Worm (Caenorhabditis elegans): Measurements from ENCODE around the gene abf-5.
A peak's percentile ranks its signal among the peaks of the same experiment; 100 is the strongest.

Gene abf-5

DNA sequence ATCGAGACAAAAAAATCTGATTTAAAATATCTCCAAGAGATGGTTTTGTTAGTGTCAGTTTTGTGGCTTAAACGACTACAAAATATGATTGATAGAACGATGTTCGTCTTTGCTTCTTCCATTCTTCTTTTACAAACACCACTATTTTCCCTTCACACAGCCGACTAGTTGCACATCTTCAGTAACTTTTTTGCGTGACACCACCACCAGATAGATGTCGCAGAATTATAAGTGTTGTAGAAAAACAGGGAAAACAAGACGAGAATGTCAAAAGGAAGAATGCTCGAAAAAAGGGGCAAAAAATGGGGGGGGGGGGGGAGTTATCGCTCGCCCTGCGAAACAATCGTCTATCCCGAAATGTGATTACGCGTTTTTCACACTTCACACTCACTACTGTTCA is 34.1 kb downstream of the abf-5 start:
- TF ChIP-seq ceh-100 (GFP tag; IDR thresholded peaks at IDR 0.05), result no peak
- no peak for TF ChIP-seq ceh-79 (tag; optimal IDR thresholded peaks at IDR 0.05)
- TF ChIP-seq ztf-3 (GFP tag; optimal IDR thresholded peaks at IDR 0.05), result no peak

DNA sequence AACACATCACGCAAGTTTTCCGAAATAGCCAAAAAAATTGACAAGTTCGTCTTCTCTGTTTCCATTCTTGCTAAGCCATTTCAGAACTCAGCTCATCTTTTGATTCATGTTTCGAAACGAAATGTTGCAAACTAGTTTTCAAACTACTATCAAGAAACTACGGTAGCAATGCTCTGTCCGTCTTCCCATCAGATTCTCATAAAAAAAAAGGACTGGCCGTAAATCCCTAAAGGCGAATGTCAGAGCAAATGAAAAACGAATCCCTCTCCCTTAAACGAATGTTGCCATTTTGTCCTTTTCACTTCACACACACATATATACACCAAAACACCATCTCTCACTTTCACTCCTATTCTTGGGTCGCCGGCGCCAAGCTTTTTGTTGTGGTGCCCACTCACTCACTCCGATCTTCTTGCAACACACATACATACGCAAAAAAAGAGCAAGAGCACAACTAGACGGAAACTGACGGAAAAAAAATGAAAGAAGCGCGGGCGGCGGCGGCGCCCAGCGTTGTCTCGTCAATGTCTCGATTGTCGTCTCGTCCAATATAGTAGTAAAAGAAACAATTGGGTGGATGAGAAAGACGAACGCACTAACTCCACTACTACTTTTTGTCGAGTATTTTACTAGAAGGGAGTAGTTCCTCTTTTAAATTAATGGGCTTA is 35.2 kb downstream of the abf-5 start:
- TF ChIP-seq Y79H2A.3 (GFP tag; conservative IDR thresholded peaks at IDR 0.05), result no peak

DNA sequence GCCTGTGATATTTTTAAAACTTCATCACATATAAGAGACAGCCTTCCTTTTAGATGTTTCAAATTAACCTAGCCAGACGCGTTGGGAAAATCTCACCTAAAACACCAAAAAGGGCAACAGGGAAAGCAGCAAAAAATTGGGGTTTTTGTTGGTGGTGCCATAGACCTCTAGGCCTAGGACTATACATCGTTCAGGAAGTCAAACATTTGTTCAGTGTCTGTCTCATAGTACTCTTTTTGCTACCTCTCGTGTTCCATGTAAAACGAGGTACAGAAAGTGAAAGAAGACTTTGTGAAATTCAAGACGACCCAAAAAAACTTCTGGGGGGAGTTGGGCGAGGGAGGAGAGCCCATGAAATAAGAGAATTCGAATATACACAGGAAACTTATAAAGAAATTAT is 36.4 kb downstream of the abf-5 start:
- TF ChIP-seq lag-1 (GFP tag; IDR thresholded peaks at IDR 0.05) (0 out of 2 replicates have a peak, but pooled peaks have one; percentile 15), ets-4 (GFP tag; optimal IDR thresholded peaks at IDR 0.05) (no peak)

ce11 chrX:12834848-12835247 is 42.2 kb downstream of the abf-5 start:
- TF ChIP-seq egrh-3 (GFP tag; IDR thresholded peaks at IDR 0.05) (no peak), Y95B8A.8 (GFP tag; IDR thresholded peaks at IDR 0.05) (no peak), Y53G8AR.9 (GFP tag; conservative IDR thresholded peaks at IDR 0.05) (no peak), hmg-20 (GFP tag; IDR thresholded peaks at IDR 0.05) (no peak), hlh-26 (GFP tag; conservative IDR thresholded peaks at IDR 0.05) (no peak), attf-5 (GFP tag; optimal IDR thresholded peaks at IDR 0.05) (no peak), zim-3 (tag; optimal IDR thresholded peaks at IDR 0.05) (no peak), C06A6.2 (GFP tag; conservative IDR thresholded peaks at IDR 0.05) (no peak), somi-1 (GFP tag; optimal IDR thresholded peaks at IDR 0.05) (no peak), let-607 (tag; optimal IDR thresholded peaks at IDR 0.05) (no peak), cebp-2 (GFP tag; IDR thresholded peaks at IDR 0.05) (no peak), ztf-18 (tag; optimal IDR thresholded peaks at IDR 0.05) (no peak), K12H6.12 (tag; optimal IDR thresholded peaks at IDR 0.05) (no peak)

Measured in whole organism, young adult.